Fruit fly (Drosophila melanogaster) whole organism, embryonic: ENCODE measurements around the gene CG13893.
A peak's percentile ranks its signal among the peaks of the same experiment; 100 is the strongest.

Experiments
- Bdp1 ChIP-seq: fragments of 200-800 bp; sonication (Bioruptor generic); optimal IDR thresholded peaks from 3 replicates; lab custom pipeline; 2016; ENCODE audit warnings: missing biosample characterization, missing genetic modification characterization
- CG10267 ChIP-seq: fragments of 200-800 bp; sonication (Bioruptor generic); optimal IDR thresholded peaks from 2 replicates; lab custom pipeline; 2018; ENCODE audit warnings: missing biosample characterization, mild to moderate bottlenecking, missing genetic modification characterization, moderate library complexity
- CG10431 ChIP-seq: fragments of 200-800 bp; sonication (Bioruptor generic); optimal IDR thresholded peaks from 3 replicates; lab custom pipeline; 2018; ENCODE audit warnings: missing biosample characterization, mild to moderate bottlenecking, missing genetic modification characterization
- CG10462 ChIP-seq: fragments of 200-800 bp; sonication (Bioruptor generic); optimal IDR thresholded peaks from 2 replicates; lab custom pipeline; 2016; ENCODE audit warnings: missing biosample characterization, missing genetic modification characterization
- CG11723 ChIP-seq: fragments of 200-800 bp; sonication (Bioruptor generic); optimal IDR thresholded peaks from 2 replicates; lab custom pipeline; 2017; ENCODE audit warnings: missing biosample characterization, mild to moderate bottlenecking, missing genetic modification characterization
- CG12071 ChIP-seq: fragments of 200-800 bp; sonication (Bioruptor generic); optimal IDR thresholded peaks from 3 replicates; lab custom pipeline; 2018; ENCODE audit warnings: missing biosample characterization, mild to moderate bottlenecking, missing genetic modification characterization
- CG12744 ChIP-seq: fragments of 200-800 bp; sonication (Bioruptor generic); optimal IDR thresholded peaks from 2 replicates; lab custom pipeline; 2016; ENCODE audit warnings: missing biosample characterization, missing genetic modification characterization
- CG14014 ChIP-seq: fragments of 200-800 bp; sonication (Bioruptor generic); IDR thresholded peaks from 2 replicates; pipeline ENCODE4 v1.3.6; 2022; ENCODE audit warnings: missing biosample characterization, missing genetic modification characterization
- CG14050 ChIP-seq: fragments of 200-800 bp; sonication (Bioruptor generic); IDR thresholded peaks from 3 replicates; pipeline ENCODE4 v1.3.6; 2022; ENCODE audit warnings: missing biosample characterization, missing genetic modification characterization
- CG15011 ChIP-seq: fragments of 200-800 bp; sonication (Bioruptor generic); optimal IDR thresholded peaks from 3 replicates; lab custom pipeline; 2018; ENCODE audit warnings: missing biosample characterization, mild to moderate bottlenecking, missing genetic modification characterization
- CG1529 ChIP-seq: fragments of 200-800 bp; sonication (Bioruptor generic); optimal IDR thresholded peaks from 3 replicates; lab custom pipeline; 2018; ENCODE audit warnings: missing biosample characterization, missing genetic modification characterization
- CG1602 ChIP-seq: fragments of 200-800 bp; sonication (Bioruptor generic); optimal IDR thresholded peaks from 3 replicates; lab custom pipeline; 2016; ENCODE audit warnings: missing biosample characterization, missing genetic modification characterization
- CG30403 ChIP-seq: fragments of 200-800 bp; sonication (Bioruptor generic); optimal IDR thresholded peaks from 3 replicates; lab custom pipeline; 2016; ENCODE audit warnings: missing biosample characterization, missing genetic modification characterization
- CG30431 ChIP-seq: fragments of 200-800 bp; sonication (Bioruptor generic); optimal IDR thresholded peaks from 2 replicates; lab custom pipeline; 2017; ENCODE audit warnings: missing biosample characterization, missing genetic modification characterization
- CG5245 ChIP-seq: fragments of 200-800 bp; sonication (Bioruptor generic); optimal IDR thresholded peaks from 3 replicates; lab custom pipeline; 2016; ENCODE audit warnings: missing biosample characterization, missing genetic modification characterization
- CG6813 ChIP-seq: fragments of 200-800 bp; sonication (Bioruptor generic); optimal IDR thresholded peaks from 2 replicates; lab custom pipeline; 2017; ENCODE audit warnings: missing biosample characterization, missing genetic modification characterization, mild to moderate bottlenecking, moderate library complexity, missing genetic modification reagents
- Dfd ChIP-seq, 2 experiments: fragments of >200 bp; optimal IDR thresholded peaks; 2 replicates each; lab custom pipeline; 2017; ENCODE audit warnings: missing biosample characterization in 2 of 2, missing genetic modification characterization in 2 of 2
- Dip2 ChIP-seq: fragments of 200-800 bp; sonication (Bioruptor generic); IDR thresholded peaks from 2 replicates; pipeline ENCODE4 v1.3.6; 2022; ENCODE audit warnings: missing biosample characterization, missing genetic modification characterization
- Hr78 ChIP-seq, 2 experiments: fragments of 200-800 bp in 1 of 2; fragments of >200 bp in 1 of 2; sonication (Bioruptor generic) in 1 of 2; optimal IDR thresholded peaks; 2 replicates each; lab custom pipeline; 2017 to 2019; ENCODE audit warnings: missing biosample characterization in 2 of 2, missing genetic modification characterization in 2 of 2, mild to moderate bottlenecking in 1 of 2, moderate library complexity in 1 of 2
- Hsf ChIP-seq: fragments of 200-800 bp; sonication (Bioruptor generic); optimal IDR thresholded peaks from 3 replicates; lab custom pipeline; 2016; ENCODE audit warnings: missing biosample characterization, missing genetic modification characterization
- Lhr ChIP-seq: fragments of 200-800 bp; sonication (Bioruptor generic); optimal IDR thresholded peaks from 3 replicates; lab custom pipeline; 2017; ENCODE audit warnings: mild to moderate bottlenecking, missing biosample characterization, missing genetic modification reagents, missing genetic modification characterization
- Mad ChIP-seq: fragments of 200-800 bp; sonication (Bioruptor generic); optimal IDR thresholded peaks from 2 replicates; lab custom pipeline; 2016; ENCODE audit warnings: missing biosample characterization, missing genetic modification characterization
- Mes4 ChIP-seq: fragments of 200-800 bp; sonication (Bioruptor generic); optimal IDR thresholded peaks from 2 replicates; lab custom pipeline; 2016; ENCODE audit warnings: missing biosample characterization, missing genetic modification characterization
- Ptx1 ChIP-seq: fragments of 200-800 bp; sonication (Bioruptor generic); IDR thresholded peaks from 2 replicates; pipeline ENCODE4 v1.3.6; 2022; ENCODE audit warnings: missing biosample characterization, missing genetic modification characterization
- Sin3A ChIP-seq: fragments of >200 bp; optimal IDR thresholded peaks from 2 replicates; lab custom pipeline; 2018
- Sox100B ChIP-seq: fragments of 200-800 bp; sonication (Bioruptor generic); optimal IDR thresholded peaks from 3 replicates; lab custom pipeline; 2018; ENCODE audit warnings: missing biosample characterization, mild to moderate bottlenecking, missing genetic modification characterization
- abd-A ChIP-seq: fragments of 200-800 bp; sonication (Bioruptor generic); optimal IDR thresholded peaks from 3 replicates; lab custom pipeline; 2019; ENCODE audit warnings: missing biosample characterization, mild to moderate bottlenecking, missing genetic modification characterization, moderate library complexity
- amos ChIP-seq: fragments of 200-800 bp; sonication (Bioruptor generic); IDR thresholded peaks from 2 replicates; pipeline ENCODE4 v1.3.6; 2022; ENCODE audit warnings: missing biosample characterization, missing genetic modification characterization; ENCODE audit not compliant: partially characterized antibody
- bigmax ChIP-seq: fragments of 200-800 bp; sonication (Bioruptor generic); optimal IDR thresholded peaks from 2 replicates; lab custom pipeline; 2018; ENCODE audit warnings: missing biosample characterization, mild to moderate bottlenecking, missing genetic modification characterization
- chif ChIP-seq, 2 experiments: fragments of 200-800 bp; sonication (Bioruptor generic); optimal IDR thresholded peaks; 3 replicates each; lab custom pipeline; 2016; ENCODE audit warnings: missing biosample characterization in 2 of 2, missing genetic modification characterization in 2 of 2
- disco-r ChIP-seq: fragments of 200-800 bp; sonication (Bioruptor generic); optimal IDR thresholded peaks from 2 replicates; lab custom pipeline; 2016; ENCODE audit warnings: missing biosample characterization, missing genetic modification characterization
- dpn ChIP-seq, 2 experiments: fragments of 200-800 bp; sonication (Bioruptor generic); optimal IDR thresholded peaks; 3 replicates each; lab custom pipeline; 2016; ENCODE audit warnings: missing biosample characterization in 2 of 2, missing genetic modification characterization in 2 of 2
- exex ChIP-seq: fragments of 200-800 bp; sonication (Bioruptor generic); optimal IDR thresholded peaks from 4 replicates; lab custom pipeline; 2018; ENCODE audit warnings: missing biosample characterization, mild to moderate bottlenecking, missing genetic modification characterization, moderate library complexity
- fd3F ChIP-seq: fragments of 200-800 bp; sonication (Bioruptor generic); optimal IDR thresholded peaks from 2 replicates; lab custom pipeline; 2018; ENCODE audit warnings: missing biosample characterization, mild to moderate bottlenecking, missing genetic modification characterization, moderate library complexity
- fd64A ChIP-seq: fragments of 200-800 bp; sonication (Bioruptor generic); optimal IDR thresholded peaks from 3 replicates; lab custom pipeline; 2018; ENCODE audit warnings: missing biosample characterization, mild to moderate bottlenecking, missing genetic modification characterization
- fd96Cb ChIP-seq: fragments of 200-800 bp; sonication (Bioruptor generic); optimal IDR thresholded peaks from 2 replicates; lab custom pipeline; 2018; ENCODE audit warnings: missing biosample characterization, mild to moderate bottlenecking, missing genetic modification characterization, moderate library complexity
- gsb-n ChIP-seq: fragments of 200-800 bp; sonication (Bioruptor generic); optimal IDR thresholded peaks from 3 replicates; lab custom pipeline; 2018; ENCODE audit warnings: missing biosample characterization, mild to moderate bottlenecking, missing genetic modification characterization
- klu ChIP-seq: fragments of 200-800 bp; sonication (Bioruptor generic); IDR thresholded peaks from 2 replicates; pipeline ENCODE4 v1.3.6; 2022; ENCODE audit warnings: missing biosample characterization, missing genetic modification characterization
- lbe ChIP-seq: fragments of 200-800 bp; sonication (Bioruptor generic); optimal IDR thresholded peaks from 2 replicates; lab custom pipeline; 2016; ENCODE audit warnings: missing biosample characterization, mild to moderate bottlenecking, missing genetic modification characterization
- nau ChIP-seq: fragments of 200-800 bp; sonication (Bioruptor generic); optimal IDR thresholded peaks from 3 replicates; lab custom pipeline; 2017; ENCODE audit warnings: missing biosample characterization, mild to moderate bottlenecking, missing genetic modification characterization, missing genetic modification reagents
- nerfin-2 ChIP-seq: fragments of 200-800 bp; sonication (Bioruptor generic); IDR thresholded peaks from 2 replicates; pipeline ENCODE4 v1.3.6; 2022; ENCODE audit warnings: missing biosample characterization, missing genetic modification characterization; ENCODE audit not compliant: partially characterized antibody
- pho ChIP-seq: fragments of 200-800 bp; sonication (Bioruptor generic); optimal IDR thresholded peaks from 2 replicates; lab custom pipeline; 2016; ENCODE audit warnings: missing biosample characterization, missing genetic modification characterization
- pita ChIP-seq: fragments of 200-800 bp; sonication (Bioruptor generic); optimal IDR thresholded peaks from 2 replicates; lab custom pipeline; 2017; ENCODE audit warnings: missing biosample characterization, mild to moderate bottlenecking, missing genetic modification characterization
- pnt ChIP-seq: fragments of 200-800 bp; sonication (Bioruptor generic); optimal IDR thresholded peaks from 3 replicates; lab custom pipeline; 2016; ENCODE audit warnings: missing biosample characterization, missing genetic modification characterization
- pzg ChIP-seq: fragments of 200-800 bp; sonication (Bioruptor generic); optimal IDR thresholded peaks from 3 replicates; lab custom pipeline; 2018; ENCODE audit warnings: missing biosample characterization, mild to moderate bottlenecking, missing genetic modification characterization, moderate library complexity
- sens-2 ChIP-seq: fragments of 200-800 bp; sonication (Bioruptor generic); IDR thresholded peaks from 2 replicates; pipeline ENCODE4 v1.3.6; 2022; ENCODE audit warnings: missing biosample characterization, missing genetic modification characterization
- slbo ChIP-seq: fragments of 200-800 bp; sonication (Bioruptor generic); IDR thresholded peaks from 2 replicates; pipeline ENCODE4 v1.3.6; 2022; ENCODE audit warnings: missing biosample characterization, missing genetic modification characterization
- so ChIP-seq: fragments of 200-800 bp; sonication (Bioruptor generic); IDR thresholded peaks from 3 replicates; pipeline ENCODE4 v1.3.6; 2022; ENCODE audit warnings: missing biosample characterization, missing genetic modification characterization
- stc ChIP-seq: fragments of 200-800 bp; sonication (Bioruptor generic); IDR thresholded peaks from 2 replicates; pipeline ENCODE4 v1.3.6; 2022; ENCODE audit warnings: missing biosample characterization, missing genetic modification characterization

CG13893 gene

DNA sequence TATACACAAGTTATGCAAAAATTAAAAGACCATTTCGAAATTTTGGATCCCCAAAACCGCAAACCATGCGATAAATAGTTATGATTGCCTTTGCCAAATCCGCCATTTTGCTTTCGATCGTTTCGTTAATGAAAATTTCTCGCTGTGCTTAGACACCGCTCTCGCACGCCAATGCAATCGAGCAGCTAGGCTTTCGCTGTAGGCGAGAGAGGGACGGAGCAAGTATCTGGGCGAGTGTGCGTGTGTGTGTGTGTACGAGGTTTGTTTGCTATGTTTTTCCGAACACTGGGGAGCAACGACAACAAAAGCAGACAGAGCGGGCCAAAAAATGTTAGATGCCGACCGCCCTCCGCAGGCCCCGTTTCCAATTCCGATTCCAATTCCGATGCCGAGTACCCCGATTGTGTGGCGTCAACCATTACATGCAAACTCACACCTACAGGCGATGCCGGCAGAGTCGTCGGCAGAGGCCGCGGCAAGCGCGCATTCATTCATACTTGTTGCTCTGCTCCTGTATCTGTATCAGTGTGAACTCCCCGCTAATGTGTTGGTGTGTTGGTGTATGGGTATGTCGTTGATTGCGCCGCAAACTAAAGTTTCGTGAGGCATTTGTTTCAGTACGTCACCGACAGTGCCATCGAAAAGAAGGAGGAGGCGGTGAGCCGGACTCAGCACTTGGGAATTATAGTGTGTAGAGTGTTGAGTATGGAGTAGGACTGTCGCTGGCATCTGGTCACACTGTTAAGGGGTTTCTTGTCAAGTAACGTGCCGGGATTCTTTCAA lies 24.2 kb upstream of the CG13893 start (continued):
- TF ChIP-seq Sox100B (GFP tag; lab: Kevin White, UChicago) (no peak), CG14014 (GFP tag; lab: Robert Waterston, UW) (no peak; the same call in none of the 2 replicates), CG1529 (no peak), pita (GFP tag; lab: Kevin White, UChicago) (no peak), Ptx1 (GFP tag; lab: Robert Waterston, UW) (peak; percentile 59; the same call in 1 of the 2 replicates), CG12071 (GFP tag; lab: Kevin White, UChicago) (peak; percentile 19), CG30431 (GFP tag; lab: Kevin White, UChicago) (peak; percentile 22), Lhr (GFP tag; lab: Kevin White, UChicago) (no peak), abd-A (peak; percentile 99), Dip2 (GFP tag; lab: Robert Waterston, UW) (no peak), CG5245 (no peak), CG12744 (GFP tag; lab: Kevin White, UChicago) (no peak), Sin3A (lab: Kevin White, UChicago) (no peak), pzg (GFP tag; lab: Kevin White, UChicago) (peak; percentile 22), CG10267 (tag; lab: Kevin White, UChicago) (no peak), Hr78 (GFP tag; optimal IDR thresholded peaks at IDR 0.05; lab: Kevin White, UChicago) (peak in 1 of 2 experiments; percentile 83), Mes4 (GFP tag; lab: Kevin White, UChicago) (no peak), pho (peak; percentile 39), fd3F (GFP tag; lab: Kevin White, UChicago) (no peak), CG15011 (GFP tag; lab: Kevin White, UChicago) (no peak), pnt (GFP tag; lab: Kevin White, UChicago) (peak; percentile 16), sens-2 (GFP tag; lab: Robert Waterston, UW) (no peak; the same call in 1 of the 2 replicates), gsb-n (tag; lab: Kevin White, UChicago) (no peak), fd96Cb (tag; lab: Kevin White, UChicago) (peak; percentile 27), Bdp1 (peak; percentile 31), CG14050 (peak; percentile 35; the same call in 1 of the 3 replicates), disco-r (GFP tag; lab: Kevin White, UChicago) (no peak), nerfin-2 (GFP tag; lab: Robert Waterston, UW) (no peak), amos (GFP tag; lab: Robert Waterston, UW) (peak; percentile 45; the same call in 1 of the 2 replicates), CG6813 (peak; percentile 18), stc (GFP tag; lab: Robert Waterston, UW) (no peak), CG30403 (GFP tag; lab: Kevin White, UChicago) (no peak), CG1602 (GFP tag; lab: Kevin White, UChicago) (no peak), dpn (GFP tag; optimal IDR thresholded peaks at IDR 0.05; lab: Kevin White, UChicago) (peak in 1 of 2 experiments; percentile 12), Dfd (GFP tag; optimal IDR thresholded peaks at IDR 0.05; lab: Kevin White, UChicago) (no peak), klu (peak; percentile 50; the same call in 1 of the 2 replicates), CG10431 (GFP tag; lab: Kevin White, UChicago) (no peak), bigmax (GFP tag; lab: Kevin White, UChicago) (peak; percentile 33), fd64A (peak; percentile 51), CG10462 (GFP tag; lab: Kevin White, UChicago) (no peak), chif (GFP tag; optimal IDR thresholded peaks at IDR 0.05; lab: Kevin White, UChicago) (peak in 1 of 2 experiments; percentile 11), Mad (GFP tag; lab: Kevin White, UChicago) (no peak), slbo (GFP tag; lab: Robert Waterston, UW) (peak; percentile 84), nau (GFP tag; lab: Kevin White, UChicago) (peak; percentile 56), so (GFP tag; lab: Robert Waterston, UW) (peak; percentile 70; the same call in 1 of the 3 replicates), exex (peak; percentile 86), CG11723 (GFP tag; lab: Kevin White, UChicago) (no peak), Hsf (GFP tag; lab: Kevin White, UChicago) (peak; percentile 37), lbe (GFP tag; lab: Kevin White, UChicago) (peak; percentile 5)
